Worm (Caenorhabditis elegans) whole organism, L3 larva: ENCODE measurements around the gene txt-1.

Experiments
- aly-2 ChIP-seq: fragments of 150-350 bp; optimal IDR thresholded peaks from 2 replicates; lab custom pipeline; 2014; ENCODE audit warnings: missing biosample characterization, missing genetic modification characterization
- nhr-11 ChIP-seq: fragments of 150-350 bp; optimal IDR thresholded peaks from 2 replicates; lab custom pipeline; 2014; ENCODE audit warnings: missing biosample characterization, missing genetic modification characterization
- nhr-23 ChIP-seq: fragments of 150-350 bp; optimal IDR thresholded peaks from 2 replicates; lab custom pipeline; 2014; ENCODE audit warnings: missing biosample characterization, missing genetic modification reagents, missing genetic modification characterization
- snpc-4 ChIP-seq: fragments of 150-350 bp; optimal IDR thresholded peaks from 2 replicates; lab custom pipeline; 2014; ENCODE audit warnings: missing biosample characterization, missing genetic modification characterization
- zag-1 ChIP-seq: fragments of 150-350 bp; optimal IDR thresholded peaks from 2 replicates; lab custom pipeline; 2014; ENCODE audit warnings: missing biosample characterization, missing genetic modification characterization

- TF ChIP-seq snpc-4 (no peak), nhr-11 (no peak), nhr-23 (tag; lab: Kevin White, UChicago) (no peak), zag-1 (tag; lab: Kevin White, UChicago) (no peak), aly-2 (no peak)
Measured at ce11 chrII:122494-122893, 16.5 kb downstream of the txt-1 start.
